Worm (Caenorhabditis elegans): ENCODE results near the gene cdkl-1.

DNA sequence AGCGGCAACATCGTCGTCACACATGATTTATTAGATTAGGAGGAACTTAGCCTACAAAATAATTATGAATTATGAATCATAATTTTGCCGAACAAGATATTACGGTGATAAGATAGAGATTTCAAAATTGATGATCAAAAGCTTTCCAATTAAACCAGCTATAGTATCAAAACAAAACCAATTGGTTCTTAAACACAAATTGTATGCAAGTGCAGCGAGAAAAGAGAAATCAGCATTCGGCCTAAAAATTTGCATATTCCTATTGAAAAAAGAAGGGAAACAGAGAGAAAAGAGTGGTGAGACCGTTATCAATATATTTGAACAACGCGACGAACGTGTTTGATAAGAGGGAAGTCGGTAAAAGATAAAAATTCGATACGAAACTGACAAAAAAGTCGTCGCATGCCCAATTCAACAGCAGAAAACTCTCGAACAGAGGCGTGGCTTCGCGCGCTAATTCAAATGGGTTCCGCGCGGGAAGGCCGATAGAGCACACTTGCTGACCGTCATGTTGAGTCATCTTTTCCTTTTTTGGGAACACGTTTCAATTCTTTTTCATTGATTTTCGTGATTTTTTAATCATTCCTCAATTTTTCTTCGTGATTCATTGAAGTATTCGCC lies 20.5 kb upstream of the cdkl-1 start, which contains the start of gene act-2:
- TF ChIP-seq nhr-237 (tag; optimal IDR thresholded peaks at IDR 0.05) = no peak
- TF ChIP-seq ama-1 (optimal IDR thresholded peaks at IDR 0.05) = peak; percentile 40
- no peak for TF ChIP-seq ZK546.5 (tag; optimal IDR thresholded peaks at IDR 0.05)
- no peak for TF ChIP-seq unc-39 (tag; optimal IDR thresholded peaks at IDR 0.05)
- peak; percentile 74 for TF ChIP-seq lin-13 (GFP tag; optimal IDR thresholded peaks at IDR 0.05)
- TF ChIP-seq aly-2 (tag; optimal IDR thresholded peaks at IDR 0.05) = no peak
